Fruit fly (Drosophila melanogaster) whole organism, embryonic: ENCODE results near the gene nerfin-2.

Experiments used
- Abd-B ChIP-seq: fragments of 200-800 bp; sonication (Bioruptor generic); optimal IDR thresholded peaks from 2 replicates; lab custom pipeline; 2018; ENCODE audit warnings: missing biosample characterization, mild to moderate bottlenecking, missing genetic modification characterization, moderate library complexity
- B-H1 ChIP-seq: fragments of 200-800 bp; sonication (Bioruptor generic); IDR thresholded peaks from 3 replicates; pipeline ENCODE4 v1.3.6; 2022; ENCODE audit warnings: missing biosample characterization, missing genetic modification characterization
- CG2712 ChIP-seq: fragments of 200-800 bp; optimal IDR thresholded peaks from 3 replicates; lab custom pipeline; 2019; ENCODE audit warnings: missing biosample characterization, mild to moderate bottlenecking, missing genetic modification characterization, moderate library complexity
- CG33557 ChIP-seq: fragments of 200-800 bp; sonication (Bioruptor generic); optimal IDR thresholded peaks from 2 replicates; lab custom pipeline; 2019; ENCODE audit warnings: missing biosample characterization, mild to moderate bottlenecking, missing genetic modification characterization, moderate library complexity
- CG4707 ChIP-seq: fragments of 200-800 bp; sonication (Bioruptor generic); optimal IDR thresholded peaks from 2 replicates; lab custom pipeline; 2018; ENCODE audit warnings: missing biosample characterization, mild to moderate bottlenecking, missing genetic modification characterization, moderate library complexity
- CG8290 ChIP-seq, 3 experiments: fragments of 200-800 bp; sonication (Bioruptor generic); optimal IDR thresholded peaks; 2 replicates each; lab custom pipeline; 2016 to 2019; ENCODE audit warnings: missing biosample characterization in 3 of 3, missing genetic modification characterization in 3 of 3, mild to moderate bottlenecking in 2 of 3, moderate library complexity in 1 of 3
- Camta ChIP-seq: fragments of 200-800 bp; sonication (Bioruptor generic); optimal IDR thresholded peaks from 2 replicates; lab custom pipeline; 2016; ENCODE audit warnings: missing biosample characterization, missing genetic modification characterization
- Mrtf ChIP-seq: fragments of 200-800 bp; sonication (Bioruptor generic); IDR thresholded peaks from 3 replicates; pipeline ENCODE4 v1.3.6; 2022; ENCODE audit warnings: missing biosample characterization, missing genetic modification characterization
- Nf-YA ChIP-seq: fragments of 200-800 bp; sonication (Bioruptor generic); IDR thresholded peaks from 2 replicates; pipeline ENCODE4 v1.3.6; 2022; ENCODE audit warnings: missing biosample characterization, missing genetic modification characterization
- Ptx1 ChIP-seq: fragments of 200-800 bp; sonication (Bioruptor generic); IDR thresholded peaks from 2 replicates; pipeline ENCODE4 v1.3.6; 2022; ENCODE audit warnings: missing biosample characterization, missing genetic modification characterization
- Side ChIP-seq: fragments of 200-800 bp; sonication (Bioruptor generic); optimal IDR thresholded peaks from 2 replicates; lab custom pipeline; 2016; ENCODE audit warnings: missing biosample characterization, missing genetic modification characterization
- bigmax ChIP-seq: fragments of 200-800 bp; sonication (Bioruptor generic); optimal IDR thresholded peaks from 2 replicates; lab custom pipeline; 2018; ENCODE audit warnings: missing biosample characterization, mild to moderate bottlenecking, missing genetic modification characterization
- grau ChIP-seq: fragments of 200-800 bp; optimal IDR thresholded peaks from 3 replicates; lab custom pipeline; 2019; ENCODE audit warnings: missing biosample characterization, mild to moderate bottlenecking, missing genetic modification characterization, moderate library complexity
- sr ChIP-seq: fragments of 200-800 bp; sonication (Bioruptor generic); IDR thresholded peaks from 3 replicates; pipeline ENCODE4 v1.3.6; 2022; ENCODE audit warnings: missing biosample characterization, missing genetic modification characterization

DNA sequence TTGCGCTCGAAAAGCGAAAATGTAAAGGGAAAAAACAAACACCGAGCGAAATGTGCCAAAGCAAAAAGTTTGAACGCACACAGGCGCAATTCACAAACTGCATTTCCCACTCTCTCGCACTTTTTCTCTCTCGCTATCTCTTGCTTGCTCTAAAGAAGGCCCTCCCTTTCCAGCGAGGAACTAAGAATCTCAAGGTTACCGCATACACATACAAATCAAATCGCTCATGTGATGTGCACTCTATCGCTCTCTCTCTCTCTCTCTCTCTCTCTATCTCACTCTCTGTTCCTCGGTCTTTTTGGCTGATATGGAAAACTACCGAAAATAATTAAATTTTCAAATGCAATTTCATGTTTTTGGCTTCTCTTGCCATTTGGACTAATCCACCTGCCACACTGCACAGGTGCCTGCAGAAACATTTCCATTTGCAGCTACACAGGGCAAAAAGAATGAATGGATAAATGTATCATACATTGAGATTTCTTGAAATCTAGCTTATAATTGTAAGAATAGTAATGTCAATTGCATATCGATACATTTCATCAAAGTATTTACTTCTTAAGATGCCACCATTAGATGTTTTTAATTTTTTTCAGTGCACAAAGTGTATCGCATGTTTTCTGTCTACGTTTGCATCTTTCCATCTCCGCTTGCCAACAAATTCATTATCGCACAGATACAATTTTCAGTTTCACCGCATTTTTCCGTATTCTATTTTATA lies 8.5 kb downstream of the nerfin-2 start:
- no peak for TF ChIP-seq sr
- no peak for TF ChIP-seq grau (tag; lab: Kevin White, UChicago)
- TF ChIP-seq Side (GFP tag; lab: Kevin White, UChicago), result no peak
- 0 out of 3 replicates have a peak, but pooled peaks have one; percentile 29 for TF ChIP-seq Mrtf (GFP tag; lab: Robert Waterston, UW)
- no peak for TF ChIP-seq CG8290 (GFP tag; optimal IDR thresholded peaks at IDR 0.05; lab: Kevin White, UChicago)
- TF ChIP-seq CG8290 (tag; optimal IDR thresholded peaks at IDR 0.05; lab: Kevin White, UChicago), result no peak
- TF ChIP-seq B-H1 (GFP tag; lab: Robert Waterston, UW), result 0 out of 3 replicates have a peak, but pooled peaks have one; percentile 12
- peak; percentile 55 for TF ChIP-seq Ptx1
- peak; percentile 33 for TF ChIP-seq Camta (GFP tag; lab: Kevin White, UChicago)
- TF ChIP-seq CG4707 (GFP tag; lab: Kevin White, UChicago), result no peak
- TF ChIP-seq CG33557 (GFP tag; lab: Kevin White, UChicago), result no peak
- no peak for TF ChIP-seq Nf-YA (GFP tag; lab: Robert Waterston, UW)
- no peak for TF ChIP-seq bigmax (GFP tag; lab: Kevin White, UChicago)
- peak; percentile 6 for TF ChIP-seq Abd-B (GFP tag; lab: Kevin White, UChicago)
- TF ChIP-seq CG2712 (tag; lab: Kevin White, UChicago), result peak; percentile 45
